Worm (Caenorhabditis elegans) whole organism, mixed stage, embryonic: ENCODE measurements around the gene crn-2.
A peak's percentile ranks its signal among the peaks of the same experiment; 100 is the strongest.

Experiments
- ceh-39 ChIP-seq: fragments of 150-350 bp; optimal IDR thresholded peaks from 2 replicates; lab custom pipeline; 2014; ENCODE audit warnings: missing biosample characterization, missing genetic modification characterization
- ceh-43 ChIP-seq: fragments of 200-800 bp; sonication (Bioruptor generic); optimal IDR thresholded peaks from 2 replicates; lab custom pipeline; 2018; ENCODE audit warnings: mild to moderate bottlenecking, missing genetic modification characterization, moderate library complexity, missing compliant biosample characterization
- ceh-83 ChIP-seq: fragments of 200-800 bp; sonication (Bioruptor generic); optimal IDR thresholded peaks from 2 replicates; lab custom pipeline; 2018; ENCODE audit warnings: mild to moderate bottlenecking, missing genetic modification characterization, missing compliant biosample characterization
- ces-1 ChIP-seq: fragments of 150-350 bp; optimal IDR thresholded peaks from 2 replicates; lab custom pipeline; 2014; ENCODE audit warnings: missing biosample characterization, missing genetic modification reagents, missing genetic modification characterization
- cnd-1 ChIP-seq: fragments of 200-800 bp; sonication (Bioruptor generic); optimal IDR thresholded peaks from 2 replicates; lab custom pipeline; 2018; ENCODE audit warnings: mild to moderate bottlenecking, missing genetic modification characterization, missing compliant biosample characterization
- drap-1 ChIP-seq: fragments of 200-800 bp; sonication (Bioruptor generic); optimal IDR thresholded peaks from 3 replicates; lab custom pipeline; 2018; ENCODE audit warnings: mild to moderate bottlenecking, missing genetic modification characterization, missing compliant biosample characterization
- elt-1 ChIP-seq: sonication (generic microtip); optimal IDR thresholded peaks from 2 replicates; lab custom pipeline; 2017; ENCODE audit warnings: missing genetic modification characterization, mild to moderate bottlenecking, missing compliant biosample characterization, antibody characterized with exemption, moderate library complexity, borderline replicate concordance; ENCODE audit not compliant: insufficient read depth
- elt-3 ChIP-seq: fragments of 150-350 bp; optimal IDR thresholded peaks from 2 replicates; lab custom pipeline; 2014; ENCODE audit warnings: missing biosample characterization, missing genetic modification characterization
- flh-1 ChIP-seq: fragments of 200-800 bp; sonication (Bioruptor generic); optimal IDR thresholded peaks from 2 replicates; lab custom pipeline; 2018; ENCODE audit warnings: mild to moderate bottlenecking, missing genetic modification characterization, moderate library complexity, missing compliant biosample characterization
- lin-13 ChIP-seq: fragments of 150-350 bp; optimal IDR thresholded peaks from 2 replicates; lab custom pipeline; 2014; ENCODE audit warnings: missing biosample characterization, missing genetic modification characterization
- lsy-2 ChIP-seq: fragments of 150-350 bp; optimal IDR thresholded peaks from 2 replicates; lab custom pipeline; 2014; ENCODE audit warnings: missing biosample characterization, missing genetic modification characterization
- mab-5 ChIP-seq: fragments of 150-350 bp; optimal IDR thresholded peaks from 2 replicates; lab custom pipeline; 2014; ENCODE audit warnings: missing biosample characterization, missing genetic modification characterization
- mep-1 ChIP-seq: fragments of 150-350 bp; optimal IDR thresholded peaks from 2 replicates; lab custom pipeline; 2017; ENCODE audit warnings: missing biosample characterization, missing genetic modification reagents, missing genetic modification characterization, inconsistent platforms
- mls-2 ChIP-seq: sonication (generic microtip); optimal IDR thresholded peaks from 2 replicates; lab custom pipeline; 2016; ENCODE audit warnings: mild to moderate bottlenecking, missing genetic modification characterization, moderate library complexity, missing compliant biosample characterization
- nhr-12 ChIP-seq: fragments of 150-350 bp; optimal IDR thresholded peaks from 2 replicates; lab custom pipeline; 2014; ENCODE audit warnings: missing biosample characterization, missing genetic modification characterization
- nhr-2 ChIP-seq: fragments of 150-350 bp; optimal IDR thresholded peaks from 2 replicates; lab custom pipeline; 2014; ENCODE audit warnings: missing biosample characterization, missing genetic modification characterization
- nhr-76 ChIP-seq: sonication (generic microtip); optimal IDR thresholded peaks from 2 replicates; lab custom pipeline; 2017; ENCODE audit warnings: missing biosample characterization, missing genetic modification characterization
- pha-4 ChIP-seq: fragments of 150-350 bp; optimal IDR thresholded peaks from 2 replicates; lab custom pipeline; 2018; ENCODE audit warnings: missing biosample characterization, missing genetic modification reagents, missing genetic modification characterization
- sem-2 ChIP-seq: fragments of 200-800 bp; sonication (Bioruptor generic); optimal IDR thresholded peaks from 2 replicates; lab custom pipeline; 2018; ENCODE audit warnings: mild to moderate bottlenecking, missing genetic modification characterization, missing compliant biosample characterization
- snpc-4 ChIP-seq: fragments of 150-350 bp; optimal IDR thresholded peaks from 2 replicates; lab custom pipeline; 2014; ENCODE audit warnings: missing biosample characterization, missing genetic modification characterization
- sptf-1 ChIP-seq: sonication (generic microtip); optimal IDR thresholded peaks from 2 replicates; lab custom pipeline; 2017; ENCODE audit warnings: mild to moderate bottlenecking, missing genetic modification characterization, moderate library complexity, missing compliant biosample characterization
- tbx-8 ChIP-seq: fragments of 200-800 bp; sonication (Bioruptor generic); optimal IDR thresholded peaks from 2 replicates; lab custom pipeline; 2018; ENCODE audit warnings: mild to moderate bottlenecking, missing genetic modification characterization, moderate library complexity, missing compliant biosample characterization
- unc-120 ChIP-seq: sonication (generic microtip); optimal IDR thresholded peaks from 2 replicates; lab custom pipeline; 2017; ENCODE audit warnings: missing genetic modification characterization, missing compliant biosample characterization; ENCODE audit not compliant: poor library complexity, severe bottlenecking
- unc-39 ChIP-seq: fragments of 150-350 bp; optimal IDR thresholded peaks from 2 replicates; lab custom pipeline; 2014; ENCODE audit warnings: missing biosample characterization, missing genetic modification characterization
- unc-62 ChIP-seq: fragments of 150-350 bp; optimal IDR thresholded peaks from 2 replicates; lab custom pipeline; 2014; ENCODE audit warnings: missing biosample characterization, missing genetic modification reagents, missing genetic modification characterization
- zip-8 ChIP-seq: fragments of 150-350 bp; optimal IDR thresholded peaks from 2 replicates; lab custom pipeline; 2014; ENCODE audit warnings: missing biosample characterization, missing genetic modification characterization
- ztf-11 ChIP-seq: fragments of 150-350 bp; optimal IDR thresholded peaks from 2 replicates; lab custom pipeline; 2014; ENCODE audit warnings: missing biosample characterization, missing genetic modification characterization

The crn-2 gene

DNA sequence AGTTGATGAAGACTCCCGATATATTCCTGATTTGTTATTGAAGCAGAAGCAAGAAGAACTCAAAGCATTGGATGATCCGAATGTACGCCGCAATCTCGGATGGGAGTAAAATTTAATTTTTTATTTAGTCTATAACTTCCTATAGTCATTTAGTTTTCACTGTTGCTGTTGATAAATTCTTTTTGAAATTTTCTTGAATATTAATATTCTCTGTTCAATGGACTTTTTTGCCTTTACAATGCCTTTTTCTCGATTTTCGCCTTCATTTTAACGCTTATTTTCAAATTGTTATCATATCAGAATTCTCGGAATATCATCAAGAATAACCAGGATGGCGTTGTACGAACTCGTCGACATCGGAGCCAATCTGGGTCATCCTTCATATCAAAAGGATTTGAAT is at the start of gene crn-2:
crn-2 (plus strand) TSS at position 301 of the 400 bp plus-strand sequence.
- TF ChIP-seq drap-1 (GFP tag; lab: Kevin White, UChicago) = no peak

DNA sequence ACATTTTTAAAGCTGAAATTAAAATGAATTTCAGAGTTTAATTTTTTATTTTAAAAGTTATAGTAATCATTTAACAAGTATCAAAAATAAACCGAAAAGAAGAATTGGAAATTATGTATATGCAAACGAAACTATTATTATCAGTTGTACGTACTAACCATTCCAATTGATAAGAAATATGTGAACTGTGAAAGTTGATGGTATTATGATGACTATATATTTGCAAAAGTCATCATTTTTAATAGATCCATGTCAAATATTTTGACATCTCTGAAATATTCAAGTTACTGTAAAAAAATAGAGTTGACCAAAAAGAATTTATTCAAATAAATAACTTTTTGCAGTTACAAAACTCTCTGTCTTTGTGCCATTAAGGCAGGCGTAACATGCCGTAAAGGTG is 46.4 kb upstream of the crn-2 start, which contains the start of gene ugt-48:
ugt-48 (minus strand) TSS at position 12 of the 400 bp plus-strand sequence.
- TF ChIP-seq unc-120 (tag; lab: Kevin White, UChicago) (no peak), ztf-11 (tag; lab: Kevin White, UChicago) (no peak)
- TF ChIP-seq, all 35 proteins: peak for 0

DNA sequence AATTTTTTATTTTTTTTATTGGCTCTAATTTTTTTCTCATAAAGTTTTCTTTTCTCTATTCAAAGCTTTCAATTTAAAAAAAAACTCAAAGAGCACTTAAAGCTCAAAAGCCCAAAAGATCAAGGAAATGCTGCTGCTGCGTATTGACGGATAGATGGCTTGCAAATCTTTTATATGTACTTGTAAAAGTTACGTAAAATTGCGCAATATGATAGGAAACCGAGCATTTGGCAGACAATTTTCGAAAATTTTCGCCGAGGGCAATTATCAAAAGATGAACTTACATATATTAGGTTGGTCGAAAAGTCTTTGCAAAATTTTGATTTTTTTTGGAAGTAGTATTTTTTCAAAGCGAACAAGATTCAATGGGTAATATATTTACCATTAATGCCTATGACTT is 45.9 kb upstream of the crn-2 start:
- TF ChIP-seq zip-8 (tag; lab: Kevin White, UChicago) (peak; percentile 75), ceh-43 (GFP tag; lab: Kevin White, UChicago) (no peak), sem-2 (GFP tag; lab: Kevin White, UChicago) (no peak)

DNA sequence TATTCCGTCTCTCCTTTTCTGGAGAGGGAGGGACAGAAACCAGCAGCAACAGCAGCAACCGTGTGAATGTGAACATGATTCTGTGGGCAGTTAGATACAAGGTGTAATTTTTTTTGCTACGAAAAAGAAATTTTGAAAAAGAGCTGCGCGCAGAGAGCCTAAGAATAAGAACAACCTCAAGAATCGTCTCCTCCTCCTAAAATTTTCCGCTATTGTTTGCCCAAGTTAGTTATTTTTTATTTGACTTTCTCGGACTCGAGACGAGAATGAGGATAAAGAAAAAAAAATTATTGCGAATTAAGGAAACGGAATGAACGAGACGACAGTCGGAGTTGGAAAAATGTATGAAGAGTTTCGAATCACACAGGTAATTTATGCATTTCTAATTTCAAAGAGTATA is 35.8 kb upstream of the crn-2 start, which contains the start of gene glb-5:
glb-5 (plus strand) TSS at position 301 of the 400 bp plus-strand sequence.
- TF ChIP-seq unc-39 (tag; lab: Kevin White, UChicago) (no peak), cnd-1 (no peak), tbx-8 (GFP tag; lab: Kevin White, UChicago) (no peak), ztf-11 (tag; lab: Kevin White, UChicago) (no peak), mab-5 (no peak), mls-2 (no peak), lsy-2 (tag; lab: Kevin White, UChicago) (no peak), zip-8 (tag; lab: Kevin White, UChicago) (no peak), ceh-83 (GFP tag; lab: Kevin White, UChicago) (no peak), snpc-4 (tag; lab: Kevin White, UChicago) (no peak)

DNA sequence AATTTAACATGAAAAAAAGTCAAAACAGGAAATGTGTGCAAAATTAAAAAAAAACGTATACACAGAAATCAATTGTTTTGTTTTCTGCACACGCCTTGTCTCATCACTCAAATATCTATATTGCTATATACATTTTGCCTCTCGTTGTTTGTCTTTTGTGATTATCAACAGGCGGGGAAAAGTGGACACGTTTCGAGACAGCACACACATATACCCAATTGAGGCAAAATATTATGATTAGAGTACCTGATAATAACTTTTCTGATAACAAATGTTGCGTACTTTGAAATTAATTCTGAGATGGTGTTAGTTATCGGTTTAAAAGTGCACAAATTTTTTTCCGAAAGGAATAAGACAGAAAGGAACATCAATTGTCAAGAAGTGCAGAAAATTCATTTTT is 34.5 kb upstream of the crn-2 start:
- no peak for TF ChIP-seq sem-2 (GFP tag; lab: Kevin White, UChicago)
- no peak for TF ChIP-seq cnd-1
- no peak for TF ChIP-seq nhr-2
- no peak for TF ChIP-seq nhr-12 (tag; lab: Kevin White, UChicago)

DNA sequence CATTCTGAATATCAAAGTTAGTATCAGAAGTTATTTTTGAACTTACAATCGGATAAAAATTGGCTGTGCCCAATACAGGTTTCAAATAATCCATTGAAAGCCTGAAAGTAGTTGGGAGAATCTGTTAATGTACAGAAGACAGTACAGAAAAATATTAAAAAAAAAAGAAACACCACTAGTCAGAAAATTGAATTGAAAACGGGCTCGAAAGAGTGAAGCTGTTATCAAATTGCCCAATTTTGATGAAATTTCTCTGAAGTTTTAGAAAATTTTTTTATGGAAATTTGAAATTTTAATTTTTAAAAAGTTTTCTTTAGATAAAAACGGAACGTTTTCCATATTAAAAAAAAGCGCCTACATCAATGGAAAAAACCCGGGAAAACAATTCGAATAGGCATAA is 27.3 kb upstream of the crn-2 start, which contains the start of gene C18C4.7:
C18C4.7 (minus strand) TSS at position 101 of the 400 bp plus-strand sequence.
- TF ChIP-seq sem-2 (GFP tag; lab: Kevin White, UChicago) = no peak
- TF ChIP-seq ceh-83 (GFP tag; lab: Kevin White, UChicago) = no peak
- no peak for TF ChIP-seq nhr-2
- TF ChIP-seq ceh-43 (GFP tag; lab: Kevin White, UChicago) = no peak
- no peak for TF ChIP-seq elt-1 (tag; lab: Kevin White, UChicago)
- no peak for TF ChIP-seq mep-1 (tag; lab: Kevin White, UChicago)
- no peak for TF ChIP-seq lin-13 (tag; lab: Kevin White, UChicago)
- TF ChIP-seq nhr-76 (tag; lab: Kevin White, UChicago) = no peak
- TF ChIP-seq mab-5 = no peak
- TF ChIP-seq elt-3 (tag; lab: Kevin White, UChicago) = no peak
- no peak for TF ChIP-seq ces-1 (GFP tag; lab: Kevin White, UChicago)
- no peak for TF ChIP-seq ceh-39 (tag; lab: Kevin White, UChicago)
- no peak for TF ChIP-seq pha-4 (tag; lab: Kevin White, UChicago)
- TF ChIP-seq drap-1 (GFP tag; lab: Kevin White, UChicago) = no peak
- no peak for TF ChIP-seq nhr-12 (tag; lab: Kevin White, UChicago)

DNA sequence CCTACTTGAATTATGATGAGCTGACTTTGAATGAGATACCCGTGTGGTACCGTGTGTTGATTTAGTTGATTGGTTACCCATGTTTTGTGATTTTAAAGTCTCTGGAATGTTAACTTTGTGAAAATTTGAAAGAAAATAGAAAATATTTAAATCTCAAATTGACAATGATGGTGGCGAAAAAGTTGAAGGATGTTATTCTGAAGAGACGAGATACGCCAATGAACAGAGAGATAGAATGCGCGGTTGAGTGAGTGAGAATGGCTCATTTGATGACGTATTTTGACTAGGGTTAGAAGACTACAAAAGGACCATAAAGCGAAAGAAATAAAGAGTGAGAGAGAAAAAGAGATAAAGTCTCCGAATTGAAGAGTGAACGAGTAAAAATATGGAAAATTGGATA is 24.0 kb upstream of the crn-2 start, which contains the start of gene glb-6:
glb-6 (minus strand) TSS at position 101 of the 400 bp plus-strand sequence.
- TF ChIP-seq ces-1 (GFP tag; lab: Kevin White, UChicago) (peak; percentile 21), unc-62 (GFP tag; lab: Kevin White, UChicago) (no peak)

DNA sequence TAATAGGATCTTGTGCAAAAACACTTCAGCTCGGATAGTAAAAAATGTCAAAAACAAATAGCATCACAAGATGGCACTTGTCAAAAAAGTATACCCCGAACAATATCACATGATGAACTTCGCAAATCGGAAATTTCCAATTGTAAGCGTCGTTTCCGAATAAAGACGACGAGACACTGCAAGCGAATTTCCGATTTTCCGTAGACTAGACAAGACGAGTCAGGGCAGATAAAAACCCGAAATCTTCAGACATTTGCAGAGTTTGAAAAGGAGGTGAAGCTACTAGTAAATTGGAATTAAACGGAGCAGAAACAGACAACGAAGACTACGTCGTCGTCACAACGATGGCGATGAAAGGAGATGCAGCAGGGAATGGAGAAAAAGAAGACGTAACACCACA is 22.7 kb upstream of the crn-2 start:
- TF ChIP-seq sptf-1 (tag; lab: Kevin White, UChicago) (no peak), ces-1 (GFP tag; lab: Kevin White, UChicago) (peak; percentile 32), tbx-8 (GFP tag; lab: Kevin White, UChicago) (no peak), flh-1 (GFP tag; lab: Kevin White, UChicago) (no peak)
